Worm (Caenorhabditis elegans) whole organism, young adult: ENCODE data around the gene F38B2.6.

Experiments
- F23B12.7 ChIP-seq: sonication (generic microtip); optimal IDR thresholded peaks from 2 replicates; lab custom pipeline; 2017; ENCODE audit warnings: missing genetic modification characterization, mild to moderate bottlenecking, missing compliant biosample characterization, antibody characterized with exemption, moderate library complexity; ENCODE audit not compliant: insufficient read depth
- efl-1 ChIP-seq: fragments of 150-350 bp; optimal IDR thresholded peaks from 2 replicates; lab custom pipeline; 2014; ENCODE audit warnings: missing biosample characterization, missing genetic modification reagents, missing genetic modification characterization
- mcd-1 ChIP-seq: fragments of 200-800 bp; sonication (Bioruptor generic); IDR thresholded peaks from 2 replicates; pipeline ENCODE4 v1.3.6; 2022; ENCODE audit warnings: missing genetic modification reagents, missing genetic modification characterization, missing compliant biosample characterization
- rec-8 ChIP-seq, 2 experiments: sonication (generic microtip); optimal IDR thresholded peaks; 2 replicates each; lab custom pipeline; 2016; ENCODE audit warnings: mild to moderate bottlenecking in 2 of 2, missing genetic modification characterization in 2 of 2, missing genetic modification reagents in 2 of 2, missing genotype in 2 of 2, missing biosample characterization in 1 of 2, missing compliant biosample characterization in 1 of 2, moderate library complexity in 1 of 2
- rpc-1 ChIP-seq, 2 experiments: fragments of 150-350 bp in 1 of 2; sonication (generic microtip) in 1 of 2; optimal IDR thresholded peaks; 2 replicates each; lab custom pipeline; 2014 to 2018; ENCODE audit warnings: missing biosample characterization in 1 of 2, missing genetic modification characterization in 1 of 2, missing genetic modification reagents in 1 of 2, missing genotype in 1 of 2
- snpc-4 ChIP-seq, 5 experiments: fragments of 150-350 bp in 1 of 5; sonication (generic microtip) in 4 of 5; optimal IDR thresholded peaks; 2 replicates each; lab custom pipeline; 2014 to 2018; ENCODE audit warnings: missing genetic modification characterization in 5 of 5, missing biosample characterization in 3 of 5, antibody characterized with exemption in 2 of 5, mild to moderate bottlenecking in 2 of 5, missing compliant biosample characterization in 2 of 5, missing genotype in 2 of 5, moderate library complexity in 2 of 5, missing genetic modification reagents in 1 of 5
- unc-62 ChIP-seq: fragments of 150-350 bp; optimal IDR thresholded peaks from 2 replicates; lab custom pipeline; 2014; ENCODE audit warnings: missing biosample characterization, missing genetic modification reagents, missing genetic modification characterization

DNA sequence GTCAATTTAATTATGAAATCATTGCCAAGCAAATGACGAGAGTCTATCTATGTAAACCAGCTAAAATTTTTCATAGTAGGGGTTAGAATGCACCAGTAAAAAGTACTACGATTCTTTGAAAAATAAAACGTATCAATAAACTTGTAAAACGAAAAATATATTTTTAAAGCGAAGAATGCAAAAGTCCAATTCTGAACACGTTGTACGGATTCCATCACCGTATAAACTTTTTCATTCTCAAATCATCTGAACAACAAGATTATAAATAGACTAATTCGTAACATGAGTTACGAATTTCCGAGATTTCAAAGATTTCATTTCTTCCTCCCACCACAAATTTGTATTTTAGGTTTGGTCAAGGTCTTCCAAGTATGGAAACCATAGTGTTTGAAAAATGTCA is 35.7 kb upstream of the F38B2.6 start, which contains the start of gene nlp-57:
- TF ChIP-seq snpc-4 (GFP tag; optimal IDR thresholded peaks at IDR 0.05; lab: Kevin White, UChicago) (no peak), snpc-4 (tag; optimal IDR thresholded peaks at IDR 0.05; lab: Kevin White, UChicago) (no peak), rec-8 (tag; optimal IDR thresholded peaks at IDR 0.05; lab: Kevin White, UChicago) (no peak), unc-62 (GFP tag; lab: Kevin White, UChicago) (no peak), rpc-1 (optimal IDR thresholded peaks at IDR 0.05; lab: Kevin White, UChicago) (no peak), rpc-1 (tag; optimal IDR thresholded peaks at IDR 0.05; lab: Kevin White, UChicago) (no peak), F23B12.7 (tag; lab: Kevin White, UChicago) (no peak), mcd-1 (no peak), efl-1 (GFP tag; lab: Kevin White, UChicago) (no peak)
